Fruit fly (Drosophila melanogaster) Kc167 (cell line): ENCODE measurements around the gene Iyd.

Experiments
- Myc ChIP-seq: fragments of >200 bp; optimal IDR thresholded peaks from 2 replicates; lab custom pipeline; 2017; ENCODE audit warnings: missing external identifiers
- Sin3A ChIP-seq: fragments of >200 bp; optimal IDR thresholded peaks from 2 replicates; lab custom pipeline; 2018; ENCODE audit warnings: missing external identifiers
- h ChIP-seq: fragments of >200 bp; optimal IDR thresholded peaks from 3 replicates; lab custom pipeline; 2018; ENCODE audit warnings: missing external identifiers
- insv ChIP-seq: fragments of >200 bp; optimal IDR thresholded peaks from 3 replicates; lab custom pipeline; 2018; ENCODE audit warnings: missing external identifiers
- psq ChIP-seq: fragments of >200 bp; optimal IDR thresholded peaks from 2 replicates; lab custom pipeline; 2017; ENCODE audit warnings: missing external identifiers

dm6 chr3L:11119396-11119900 lies 23.4 kb upstream of the Iyd start:
- TF ChIP-seq Sin3A (lab: Kevin White, UChicago) (no peak), insv (lab: Kevin White, UChicago) (no peak), h (lab: Kevin White, UChicago) (no peak), psq (lab: Kevin White, UChicago) (no peak), Myc (no peak)
